Worm (Caenorhabditis elegans) whole organism, L1 larva: ENCODE data around the gene F28A12.10.

ENCODE experiments used
- F16B12.6 ChIP-seq: fragments of 150-350 bp; optimal IDR thresholded peaks from 2 replicates; lab custom pipeline; 2014; ENCODE audit warnings: missing biosample characterization, missing genetic modification characterization
- aha-1 ChIP-seq: fragments of 150-350 bp; optimal IDR thresholded peaks from 2 replicates; lab custom pipeline; 2014; ENCODE audit warnings: missing biosample characterization, missing genetic modification characterization
- alr-1 ChIP-seq: fragments of 200-800 bp; sonication (Bioruptor generic); optimal IDR thresholded peaks from 2 replicates; lab custom pipeline; 2018; ENCODE audit warnings: borderline replicate concordance, mild to moderate bottlenecking, missing genetic modification characterization, missing compliant biosample characterization
- aly-2 ChIP-seq: fragments of 150-350 bp; optimal IDR thresholded peaks from 2 replicates; lab custom pipeline; 2014; ENCODE audit warnings: missing biosample characterization, missing genetic modification characterization
- blmp-1 ChIP-seq: fragments of 150-350 bp; optimal IDR thresholded peaks from 2 replicates; lab custom pipeline; 2014; ENCODE audit warnings: missing biosample characterization, missing genetic modification characterization
- ceh-63 ChIP-seq: fragments of 200-800 bp; sonication (Bioruptor generic); optimal IDR thresholded peaks from 2 replicates; lab custom pipeline; 2018; ENCODE audit warnings: mild to moderate bottlenecking, missing genetic modification characterization, missing compliant biosample characterization
- dpl-1 ChIP-seq, 3 experiments: fragments of 150-350 bp in 2 of 3; sonication (generic microtip) in 1 of 3; optimal IDR thresholded peaks; 2 replicates each; lab custom pipeline; 2014 to 2017; ENCODE audit warnings: missing biosample characterization in 3 of 3, missing genetic modification characterization in 3 of 3, missing genetic modification reagents in 3 of 3
- dsc-1 ChIP-seq: sonication (generic microtip); optimal IDR thresholded peaks from 2 replicates; lab custom pipeline; 2016; ENCODE audit warnings: mild to moderate bottlenecking, missing genetic modification characterization, missing compliant biosample characterization
- efl-1 ChIP-seq, 4 experiments: fragments of 150-350 bp; optimal IDR thresholded peaks in 3 of 4; peaks in 1 of 4; 1 replicate in 1 of 4; 2 replicates in 3 of 4; lab custom pipeline; 2014; ENCODE audit warnings: missing biosample characterization in 2 of 4, missing genetic modification characterization in 2 of 4, missing genetic modification reagents in 2 of 4
- egl-27 ChIP-seq, 2 experiments: fragments of 150-350 bp in 1 of 2; sonication (generic microtip); optimal IDR thresholded peaks; 3 replicates each; lab custom pipeline; 2017 to 2018; ENCODE audit warnings: missing biosample characterization in 2 of 2, missing genetic modification characterization in 2 of 2, missing genetic modification reagents in 2 of 2
- elt-2 ChIP-seq: sonication (generic microtip); optimal IDR thresholded peaks from 2 replicates; lab custom pipeline; 2016; ENCODE audit warnings: missing genetic modification characterization, mild to moderate bottlenecking, inconsistent platforms, missing compliant biosample characterization, missing genetic modification reagents
- elt-3 ChIP-seq, 6 experiments: fragments of 150-350 bp in 1 of 6; sonication (generic microtip); optimal IDR thresholded peaks; 2 replicates each; lab custom pipeline; 2017 to 2018; ENCODE audit warnings: missing biosample characterization in 6 of 6, missing genetic modification characterization in 6 of 6, inconsistent platforms in 1 of 6
- fos-1 ChIP-seq: fragments of 150-350 bp; optimal IDR thresholded peaks from 2 replicates; lab custom pipeline; 2014; ENCODE audit warnings: missing biosample characterization, missing genetic modification characterization
- irx-1 ChIP-seq: sonication (generic microtip); optimal IDR thresholded peaks from 2 replicates; lab custom pipeline; 2016; ENCODE audit warnings: missing genetic modification characterization, missing compliant biosample characterization
- isw-1 ChIP-seq: fragments of 200-800 bp; sonication (Bioruptor generic); IDR thresholded peaks from 2 replicates; pipeline ENCODE4 v1.3.6; 2022; ENCODE audit warnings: missing genetic modification characterization, missing compliant biosample characterization
- jun-1 ChIP-seq: fragments of 150-350 bp; optimal IDR thresholded peaks from 2 replicates; lab custom pipeline; 2014; ENCODE audit warnings: missing biosample characterization, missing genetic modification reagents, missing genetic modification characterization
- lin-14 ChIP-seq: fragments of 200-800 bp; sonication (Bioruptor generic); optimal IDR thresholded peaks from 2 replicates; lab custom pipeline; 2018; ENCODE audit warnings: mild to moderate bottlenecking, missing genetic modification characterization, moderate library complexity, missing compliant biosample characterization
- lin-15B ChIP-seq: fragments of 150-350 bp; sonication (generic microtip); optimal IDR thresholded peaks from 3 replicates; lab custom pipeline; 2014; ENCODE audit warnings: missing biosample characterization, missing genetic modification characterization
- lin-35 ChIP-seq, 2 experiments: fragments of 150-350 bp; optimal IDR thresholded peaks; 2 replicates each; lab custom pipeline; 2014; ENCODE audit warnings: missing biosample characterization in 2 of 2, missing genetic modification characterization in 2 of 2, missing genetic modification reagents in 2 of 2
- lsy-2 ChIP-seq, 2 experiments: fragments of 150-350 bp; optimal IDR thresholded peaks; 2 replicates each; lab custom pipeline; 2014; ENCODE audit warnings: missing biosample characterization in 2 of 2, missing genetic modification characterization in 2 of 2
- mdl-1 ChIP-seq, 2 experiments: fragments of 150-350 bp; optimal IDR thresholded peaks; 2 replicates each; lab custom pipeline; 2014 to 2017; ENCODE audit warnings: missing biosample characterization in 2 of 2, missing genetic modification characterization in 2 of 2, inconsistent platforms in 1 of 2
- mep-1 ChIP-seq: fragments of 150-350 bp; optimal IDR thresholded peaks from 2 replicates; lab custom pipeline; 2014; ENCODE audit warnings: missing biosample characterization, missing genetic modification characterization
- nhr-12 ChIP-seq: sonication (generic microtip); optimal IDR thresholded peaks from 2 replicates; lab custom pipeline; 2017; ENCODE audit warnings: missing biosample characterization, missing genetic modification characterization
- nhr-19 ChIP-seq: fragments of 200-800 bp; sonication (Bioruptor generic); conservative IDR thresholded peaks from 2 replicates; pipeline ENCODE4 v1.3.6; 2022; ENCODE audit warnings: missing genetic modification characterization, missing compliant biosample characterization
- nhr-20 ChIP-seq: sonication (generic microtip); optimal IDR thresholded peaks from 2 replicates; lab custom pipeline; 2016; ENCODE audit warnings: mild to moderate bottlenecking, missing genetic modification characterization, missing compliant biosample characterization
- nhr-237 ChIP-seq: fragments of 150-350 bp; optimal IDR thresholded peaks from 2 replicates; lab custom pipeline; 2014; ENCODE audit warnings: missing biosample characterization, missing genetic modification characterization
- nhr-47 ChIP-seq: sonication (generic microtip); optimal IDR thresholded peaks from 2 replicates; lab custom pipeline; 2016; ENCODE audit warnings: mild to moderate bottlenecking, missing genetic modification characterization, moderate library complexity, missing compliant biosample characterization
- nhr-71 ChIP-seq: sonication (generic microtip); optimal IDR thresholded peaks from 2 replicates; lab custom pipeline; 2016; ENCODE audit warnings: mild to moderate bottlenecking, missing genetic modification characterization, moderate library complexity, missing compliant biosample characterization
- nhr-76 ChIP-seq: sonication (generic microtip); optimal IDR thresholded peaks from 2 replicates; lab custom pipeline; 2017; ENCODE audit warnings: missing biosample characterization, missing genetic modification characterization
- nhr-77 ChIP-seq: fragments of 150-350 bp; optimal IDR thresholded peaks from 2 replicates; lab custom pipeline; 2014; ENCODE audit warnings: missing biosample characterization, missing genetic modification characterization
- nhr-85 ChIP-seq: sonication (generic microtip); peaks from one replicate; lab custom pipeline; 2016; ENCODE audit warnings: missing genetic modification characterization, inconsistent platforms, missing compliant biosample characterization
- nhr-90 ChIP-seq: sonication (generic microtip); optimal IDR thresholded peaks from 2 replicates; lab custom pipeline; 2016; ENCODE audit warnings: mild to moderate bottlenecking, missing genetic modification characterization, missing compliant biosample characterization; ENCODE audit not compliant: poor library complexity
- pag-3 ChIP-seq: sonication (generic microtip); optimal IDR thresholded peaks from 2 replicates; lab custom pipeline; 2017; ENCODE audit warnings: missing genetic modification characterization, mild to moderate bottlenecking, missing compliant biosample characterization, antibody characterized with exemption, borderline replicate concordance; ENCODE audit not compliant: insufficient read depth
- pqm-1 ChIP-seq: sonication (generic microtip); optimal IDR thresholded peaks from 3 replicates; lab custom pipeline; 2017; ENCODE audit warnings: missing biosample characterization, missing genetic modification characterization
- rnt-1 ChIP-seq: sonication (generic microtip); optimal IDR thresholded peaks from 2 replicates; lab custom pipeline; 2016; ENCODE audit warnings: mild to moderate bottlenecking, missing genetic modification characterization, moderate library complexity, missing compliant biosample characterization
- snpc-4 ChIP-seq: fragments of 150-350 bp; optimal IDR thresholded peaks from 2 replicates; lab custom pipeline; 2014; ENCODE audit warnings: missing biosample characterization, missing genetic modification characterization
- snu-23 ChIP-seq: sonication (generic microtip); optimal IDR thresholded peaks from 2 replicates; lab custom pipeline; 2016; ENCODE audit warnings: missing genetic modification characterization, missing compliant biosample characterization
- sox-4 ChIP-seq: sonication (generic microtip); optimal IDR thresholded peaks from 2 replicates; lab custom pipeline; 2016; ENCODE audit warnings: missing genetic modification characterization, missing compliant biosample characterization
- tlp-1 ChIP-seq: fragments of 150-350 bp; optimal IDR thresholded peaks from 2 replicates; lab custom pipeline; 2014; ENCODE audit warnings: missing biosample characterization, missing genetic modification characterization
- unc-130 ChIP-seq: fragments of 150-350 bp; optimal IDR thresholded peaks from 2 replicates; lab custom pipeline; 2017; ENCODE audit warnings: missing biosample characterization, missing genetic modification characterization, inconsistent platforms
- unc-62 ChIP-seq: fragments of 150-350 bp; optimal IDR thresholded peaks from 2 replicates; lab custom pipeline; 2014; ENCODE audit warnings: missing biosample characterization, missing genetic modification reagents, missing genetic modification characterization
- unc-86 ChIP-seq: sonication (generic microtip); optimal IDR thresholded peaks from 2 replicates; lab custom pipeline; 2016; ENCODE audit warnings: missing genetic modification characterization, missing compliant biosample characterization
- unc-98 ChIP-seq: fragments of 200-800 bp; sonication (Bioruptor generic); IDR thresholded peaks from 2 replicates; pipeline ENCODE4 v1.3.6; 2022; ENCODE audit warnings: missing genetic modification characterization, missing compliant biosample characterization
- zag-1 ChIP-seq: fragments of 150-350 bp; optimal IDR thresholded peaks from 2 replicates; lab custom pipeline; 2014; ENCODE audit warnings: missing biosample characterization, missing genetic modification characterization
- ztf-11 ChIP-seq, 2 experiments: sonication (generic microtip); optimal IDR thresholded peaks; 2 replicates each; lab custom pipeline; 2016 to 2017; ENCODE audit warnings: missing genetic modification characterization in 2 of 2, missing biosample characterization in 1 of 2, missing compliant biosample characterization in 1 of 2

F28A12.10 gene

ce11 chrV:8662056-8663006, 24.8 kb upstream of the F28A12.10 start (continued):
- TF ChIP-seq tlp-1 (tag; lab: Kevin White, UChicago) (no peak), sox-4 (tag; lab: Kevin White, UChicago) (no peak)

- TF ChIP-seq efl-1 (optimal IDR thresholded peaks at IDR 0.05; lab: Kevin White, UChicago), result no peak
- peak in 1 of 2 experiments; percentile 89 for TF ChIP-seq efl-1 (GFP tag; optimal IDR thresholded peaks at IDR 0.05 in 1 of 2; lab: Kevin White, UChicago)
- no peak for TF ChIP-seq zag-1 (tag; lab: Kevin White, UChicago)
- TF ChIP-seq unc-98, result no peak
- TF ChIP-seq lin-14, result peak; percentile 67
- peak; percentile 11 for TF ChIP-seq unc-130 (tag; lab: Kevin White, UChicago)
- TF ChIP-seq jun-1 (tag; lab: Kevin White, UChicago), result peak; percentile 23
- peak; percentile 88 for TF ChIP-seq nhr-85
- TF ChIP-seq elt-3 (tag; optimal IDR thresholded peaks at IDR 0.05; lab: Kevin White, UChicago), result peak in 3 of 6 experiments; percentile 24 to 61 (median 25)
- no peak for TF ChIP-seq nhr-12
- TF ChIP-seq mep-1, result peak; percentile 19
- TF ChIP-seq lin-35 (GFP tag; optimal IDR thresholded peaks at IDR 0.05; lab: Kevin White, UChicago), result no peak
- TF ChIP-seq pqm-1 (tag; lab: Kevin White, UChicago), result peak; percentile 52
- TF ChIP-seq elt-2, result peak; percentile 91
- TF ChIP-seq nhr-77 (tag; lab: Kevin White, UChicago), result no peak
- TF ChIP-seq blmp-1 (tag; lab: Kevin White, UChicago), result peak; percentile 93
- TF ChIP-seq nhr-47 (tag; lab: Kevin White, UChicago), result no peak
- TF ChIP-seq irx-1, result peak; percentile 66
- TF ChIP-seq mdl-1 (tag; optimal IDR thresholded peaks at IDR 0.05; lab: Kevin White, UChicago), result peak in 1 of 2 experiments; percentile 21
- peak; percentile 28 for TF ChIP-seq nhr-90
- 0 out of 2 replicates have a peak, but pooled peaks have one; percentile 14 for TF ChIP-seq nhr-19 (GFP tag; lab: Robert Waterston, UW)
- TF ChIP-seq lsy-2 (tag; optimal IDR thresholded peaks at IDR 0.05; lab: Kevin White, UChicago), result peak in 1 of 2 experiments; percentile 17
- no peak for TF ChIP-seq alr-1 (tag; lab: Kevin White, UChicago)
- no peak for TF ChIP-seq ceh-63 (GFP tag; lab: Kevin White, UChicago)
- peak; percentile 40 for TF ChIP-seq nhr-71
- TF ChIP-seq unc-86 (tag; lab: Kevin White, UChicago), result no peak
- TF ChIP-seq rnt-1 (tag; lab: Kevin White, UChicago), result peak; percentile 22
- TF ChIP-seq nhr-237, result no peak
- TF ChIP-seq nhr-20 (tag; lab: Kevin White, UChicago), result peak; percentile 51
- peak; percentile 54 for TF ChIP-seq snu-23 (GFP tag; lab: Kevin White, UChicago)
Observed at ce11 chrV:8661241-8661954, 23.8 kb upstream of the F28A12.10 start.

- peak; percentile 22 for TF ChIP-seq rnt-1 (tag; lab: Kevin White, UChicago)
- TF ChIP-seq dpl-1 (GFP tag; optimal IDR thresholded peaks at IDR 0.05; lab: Kevin White, UChicago), result no peak
- no peak for TF ChIP-seq dsc-1 (tag; lab: Kevin White, UChicago)
- TF ChIP-seq efl-1 (optimal IDR thresholded peaks at IDR 0.05; lab: Kevin White, UChicago), result no peak
- peak in 1 of 2 experiments; percentile 82 for TF ChIP-seq efl-1 (GFP tag; optimal IDR thresholded peaks at IDR 0.05 in 1 of 2; lab: Kevin White, UChicago)
- TF ChIP-seq isw-1 (GFP tag; lab: Robert Waterston, UW), result no peak
- no peak for TF ChIP-seq lin-15B
- no peak for TF ChIP-seq snpc-4
- TF ChIP-seq snu-23 (GFP tag; lab: Kevin White, UChicago), result no peak
- no peak for TF ChIP-seq pag-3 (tag; lab: Kevin White, UChicago)
- TF ChIP-seq nhr-85, result peak; percentile 73
- no peak for TF ChIP-seq aha-1 (tag; lab: Kevin White, UChicago)
- no peak for TF ChIP-seq nhr-76 (tag; lab: Kevin White, UChicago)
- peak; percentile 73 for TF ChIP-seq blmp-1 (tag; lab: Kevin White, UChicago)
- TF ChIP-seq ztf-11 (tag; optimal IDR thresholded peaks at IDR 0.05; lab: Kevin White, UChicago), result no peak
- no peak for TF ChIP-seq F16B12.6 (tag; lab: Kevin White, UChicago)
- no peak for TF ChIP-seq unc-98
- no peak for TF ChIP-seq unc-62 (GFP tag; lab: Kevin White, UChicago)
- no peak for TF ChIP-seq fos-1
- peak; percentile 1 for TF ChIP-seq nhr-71
- TF ChIP-seq aly-2 (tag; lab: Kevin White, UChicago), result no peak
- no peak for TF ChIP-seq unc-86 (tag; lab: Kevin White, UChicago)
- TF ChIP-seq egl-27 (tag; optimal IDR thresholded peaks at IDR 0.05; lab: Kevin White, UChicago), result no peak
- peak; percentile 41 for TF ChIP-seq lin-14
Observed at ce11 chrV:8660475-8660874, 22.9 kb upstream of the F28A12.10 start.
